Worm (Caenorhabditis elegans) whole organism, mixed stage, embryonic: Measurements from ENCODE around the gene gtl-2.

ENCODE experiments used
- M03D4.4 ChIP-seq: sonication (generic microtip); optimal IDR thresholded peaks from 2 replicates; lab custom pipeline; 2017; ENCODE audit warnings: mild to moderate bottlenecking, missing genetic modification characterization, missing compliant biosample characterization
- bed-3 ChIP-seq: fragments of 200-800 bp; sonication (Bioruptor generic); optimal IDR thresholded peaks from 3 replicates; lab custom pipeline; 2018; ENCODE audit warnings: mild to moderate bottlenecking, missing genetic modification characterization, moderate library complexity, missing compliant biosample characterization
- blmp-1 ChIP-seq: fragments of 150-350 bp; optimal IDR thresholded peaks from 2 replicates; lab custom pipeline; 2014; ENCODE audit warnings: missing biosample characterization, missing genetic modification characterization
- ceh-39 ChIP-seq: fragments of 150-350 bp; optimal IDR thresholded peaks from 2 replicates; lab custom pipeline; 2014; ENCODE audit warnings: missing biosample characterization, missing genetic modification characterization
- ceh-43 ChIP-seq: fragments of 200-800 bp; sonication (Bioruptor generic); optimal IDR thresholded peaks from 2 replicates; lab custom pipeline; 2018; ENCODE audit warnings: mild to moderate bottlenecking, missing genetic modification characterization, moderate library complexity, missing compliant biosample characterization
- ceh-83 ChIP-seq: fragments of 200-800 bp; sonication (Bioruptor generic); optimal IDR thresholded peaks from 2 replicates; lab custom pipeline; 2018; ENCODE audit warnings: mild to moderate bottlenecking, missing genetic modification characterization, missing compliant biosample characterization
- ces-1 ChIP-seq: fragments of 150-350 bp; optimal IDR thresholded peaks from 2 replicates; lab custom pipeline; 2014; ENCODE audit warnings: missing biosample characterization, missing genetic modification reagents, missing genetic modification characterization
- cnd-1 ChIP-seq: fragments of 200-800 bp; sonication (Bioruptor generic); optimal IDR thresholded peaks from 2 replicates; lab custom pipeline; 2018; ENCODE audit warnings: mild to moderate bottlenecking, missing genetic modification characterization, missing compliant biosample characterization
- drap-1 ChIP-seq: fragments of 200-800 bp; sonication (Bioruptor generic); optimal IDR thresholded peaks from 3 replicates; lab custom pipeline; 2018; ENCODE audit warnings: mild to moderate bottlenecking, missing genetic modification characterization, missing compliant biosample characterization
- elt-1 ChIP-seq: sonication (generic microtip); optimal IDR thresholded peaks from 2 replicates; lab custom pipeline; 2017; ENCODE audit warnings: missing genetic modification characterization, mild to moderate bottlenecking, missing compliant biosample characterization, antibody characterized with exemption, moderate library complexity, borderline replicate concordance; ENCODE audit not compliant: insufficient read depth
- elt-3 ChIP-seq: fragments of 150-350 bp; optimal IDR thresholded peaks from 2 replicates; lab custom pipeline; 2014; ENCODE audit warnings: missing biosample characterization, missing genetic modification characterization
- flh-1 ChIP-seq: fragments of 200-800 bp; sonication (Bioruptor generic); optimal IDR thresholded peaks from 2 replicates; lab custom pipeline; 2018; ENCODE audit warnings: mild to moderate bottlenecking, missing genetic modification characterization, moderate library complexity, missing compliant biosample characterization
- ham-2 ChIP-seq: fragments of 200-800 bp; sonication (Bioruptor generic); optimal IDR thresholded peaks from 2 replicates; lab custom pipeline; 2018; ENCODE audit warnings: mild to moderate bottlenecking, missing genetic modification characterization, missing compliant biosample characterization
- hlh-1 ChIP-seq: fragments of 150-350 bp; optimal IDR thresholded peaks from 2 replicates; lab custom pipeline; 2014; ENCODE audit warnings: missing biosample characterization, missing genetic modification reagents, missing genetic modification characterization
- lin-32 ChIP-seq: fragments of 200-800 bp; sonication (Bioruptor generic); optimal IDR thresholded peaks from 2 replicates; lab custom pipeline; 2018; ENCODE audit warnings: mild to moderate bottlenecking, missing genetic modification characterization, missing compliant biosample characterization
- lsy-2 ChIP-seq: fragments of 150-350 bp; optimal IDR thresholded peaks from 2 replicates; lab custom pipeline; 2014; ENCODE audit warnings: missing biosample characterization, missing genetic modification characterization
- mab-5 ChIP-seq: fragments of 150-350 bp; optimal IDR thresholded peaks from 2 replicates; lab custom pipeline; 2014; ENCODE audit warnings: missing biosample characterization, missing genetic modification characterization
- mep-1 ChIP-seq: fragments of 150-350 bp; optimal IDR thresholded peaks from 2 replicates; lab custom pipeline; 2017; ENCODE audit warnings: missing biosample characterization, missing genetic modification reagents, missing genetic modification characterization, inconsistent platforms
- mls-2 ChIP-seq: sonication (generic microtip); optimal IDR thresholded peaks from 2 replicates; lab custom pipeline; 2016; ENCODE audit warnings: mild to moderate bottlenecking, missing genetic modification characterization, moderate library complexity, missing compliant biosample characterization
- nhr-12 ChIP-seq: fragments of 150-350 bp; optimal IDR thresholded peaks from 2 replicates; lab custom pipeline; 2014; ENCODE audit warnings: missing biosample characterization, missing genetic modification characterization
- nhr-2 ChIP-seq: fragments of 150-350 bp; optimal IDR thresholded peaks from 2 replicates; lab custom pipeline; 2014; ENCODE audit warnings: missing biosample characterization, missing genetic modification characterization
- nhr-237 ChIP-seq: fragments of 150-350 bp; optimal IDR thresholded peaks from 2 replicates; lab custom pipeline; 2014; ENCODE audit warnings: missing biosample characterization, missing genetic modification characterization
- nhr-28 ChIP-seq: fragments of 150-350 bp; optimal IDR thresholded peaks from 2 replicates; lab custom pipeline; 2014; ENCODE audit warnings: missing biosample characterization, missing genetic modification characterization
- sem-2 ChIP-seq: fragments of 200-800 bp; sonication (Bioruptor generic); optimal IDR thresholded peaks from 2 replicates; lab custom pipeline; 2018; ENCODE audit warnings: mild to moderate bottlenecking, missing genetic modification characterization, missing compliant biosample characterization
- snpc-4 ChIP-seq: fragments of 150-350 bp; optimal IDR thresholded peaks from 2 replicates; lab custom pipeline; 2014; ENCODE audit warnings: missing biosample characterization, missing genetic modification characterization
- sptf-1 ChIP-seq: sonication (generic microtip); optimal IDR thresholded peaks from 2 replicates; lab custom pipeline; 2017; ENCODE audit warnings: mild to moderate bottlenecking, missing genetic modification characterization, moderate library complexity, missing compliant biosample characterization
- unc-120 ChIP-seq: sonication (generic microtip); optimal IDR thresholded peaks from 2 replicates; lab custom pipeline; 2017; ENCODE audit warnings: missing genetic modification characterization, missing compliant biosample characterization; ENCODE audit not compliant: poor library complexity, severe bottlenecking
- unc-39 ChIP-seq: fragments of 150-350 bp; optimal IDR thresholded peaks from 2 replicates; lab custom pipeline; 2014; ENCODE audit warnings: missing biosample characterization, missing genetic modification characterization
- unc-62 ChIP-seq: fragments of 150-350 bp; optimal IDR thresholded peaks from 2 replicates; lab custom pipeline; 2014; ENCODE audit warnings: missing biosample characterization, missing genetic modification reagents, missing genetic modification characterization
- ztf-11 ChIP-seq: fragments of 150-350 bp; optimal IDR thresholded peaks from 2 replicates; lab custom pipeline; 2014; ENCODE audit warnings: missing biosample characterization, missing genetic modification characterization

The gtl-2 gene

ce11 chrIV:11273151-11273550 is at the start of gene gtl-2:
Gene gtl-2 (plus strand): TSS chrIV:11273451.
- TF ChIP-seq blmp-1 (tag; lab: Kevin White, UChicago) (no peak), nhr-12 (tag; lab: Kevin White, UChicago) (no peak), hlh-1 (tag; lab: Kevin White, UChicago) (no peak), ceh-83 (GFP tag; lab: Kevin White, UChicago) (no peak), nhr-28 (tag; lab: Kevin White, UChicago) (no peak), snpc-4 (tag; lab: Kevin White, UChicago) (no peak), elt-1 (no peak), flh-1 (GFP tag; lab: Kevin White, UChicago) (no peak), nhr-237 (tag; lab: Kevin White, UChicago) (no peak), sem-2 (no peak), cnd-1 (tag; lab: Kevin White, UChicago) (no peak), mls-2 (tag; lab: Kevin White, UChicago) (no peak), ceh-39 (tag; lab: Kevin White, UChicago) (no peak), elt-3 (tag; lab: Kevin White, UChicago) (no peak), drap-1 (GFP tag; lab: Kevin White, UChicago) (no peak), unc-39 (no peak)

ce11 chrIV:11223878-11224277 is 49.4 kb upstream of the gtl-2 start, which contains the start of gene C29F4.3:
Gene C29F4.3 (minus strand): TSS chrIV:11223978.
- TF ChIP-seq lin-32 (GFP tag; lab: Kevin White, UChicago), result no peak
- no peak for TF ChIP-seq ceh-83 (GFP tag; lab: Kevin White, UChicago)
- no peak for TF ChIP-seq bed-3 (GFP tag; lab: Kevin White, UChicago)
- no peak for TF ChIP-seq nhr-2 (tag; lab: Kevin White, UChicago)
- TF ChIP-seq unc-62 (GFP tag; lab: Kevin White, UChicago), result no peak
- TF ChIP-seq mab-5 (tag; lab: Kevin White, UChicago), result no peak
- no peak for TF ChIP-seq nhr-237 (tag; lab: Kevin White, UChicago)
- TF ChIP-seq sptf-1 (tag; lab: Kevin White, UChicago), result no peak

DNA sequence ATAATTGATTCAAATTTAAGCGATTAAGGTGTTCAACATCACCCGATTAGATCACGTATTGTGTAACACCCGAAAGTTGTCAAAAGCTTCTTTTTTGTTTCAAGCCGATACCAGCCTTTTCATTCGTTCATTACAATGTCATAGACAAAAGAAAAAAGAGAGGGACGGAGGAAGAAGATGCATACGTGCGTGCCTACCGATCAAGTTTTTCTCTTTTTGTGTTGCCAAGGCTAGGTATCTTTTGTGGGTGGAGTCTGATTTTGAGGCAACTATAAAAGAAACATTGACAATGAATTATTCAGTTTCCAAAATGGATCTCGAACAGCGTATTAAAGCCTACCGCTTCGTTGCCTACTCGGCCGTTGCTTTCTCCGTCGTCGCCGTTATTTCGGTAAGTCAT is 48.0 kb upstream of the gtl-2 start, which contains the start of gene col-125:
Gene col-125 (plus strand): TSS at position 301 of the 400 bp plus-strand sequence.
- TF ChIP-seq mep-1 (tag; lab: Kevin White, UChicago), result no peak
- no peak for TF ChIP-seq unc-120 (tag; lab: Kevin White, UChicago)
- TF ChIP-seq lsy-2, result no peak
- no peak for TF ChIP-seq sptf-1 (tag; lab: Kevin White, UChicago)
- TF ChIP-seq bed-3 (GFP tag; lab: Kevin White, UChicago), result no peak
- no peak for TF ChIP-seq ceh-43 (GFP tag; lab: Kevin White, UChicago)
- TF ChIP-seq ham-2 (GFP tag; lab: Kevin White, UChicago), result no peak
- TF ChIP-seq nhr-12 (tag; lab: Kevin White, UChicago), result no peak
- no peak for TF ChIP-seq ztf-11 (tag; lab: Kevin White, UChicago)
- no peak for TF ChIP-seq flh-1 (GFP tag; lab: Kevin White, UChicago)

DNA sequence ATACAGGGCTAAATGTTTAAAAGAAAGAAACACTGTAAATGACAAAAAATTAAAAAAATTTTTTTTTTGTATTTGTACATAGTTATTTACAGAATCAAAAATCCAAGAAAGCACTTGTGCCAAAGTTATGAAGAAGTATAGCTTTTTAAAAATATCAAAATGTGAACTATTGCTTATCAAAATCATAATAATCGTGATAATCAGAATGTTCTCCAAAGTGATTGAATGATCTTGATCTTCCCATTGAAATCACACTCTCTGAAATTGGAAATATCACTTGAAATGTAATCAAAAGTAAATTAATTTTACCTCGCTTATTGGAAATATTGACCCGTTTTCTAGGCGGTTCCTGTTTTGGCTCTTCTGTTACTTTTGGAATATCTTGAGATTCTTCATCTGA is 46.7 kb upstream of the gtl-2 start:
- no peak for TF ChIP-seq snpc-4 (tag; lab: Kevin White, UChicago)
- no peak for TF ChIP-seq mab-5 (tag; lab: Kevin White, UChicago)
- TF ChIP-seq mls-2 (tag; lab: Kevin White, UChicago), result no peak
- no peak for TF ChIP-seq bed-3 (GFP tag; lab: Kevin White, UChicago)
- no peak for TF ChIP-seq sptf-1 (tag; lab: Kevin White, UChicago)
- no peak for TF ChIP-seq lsy-2
- TF ChIP-seq ceh-83 (GFP tag; lab: Kevin White, UChicago), result no peak
- TF ChIP-seq ham-2 (GFP tag; lab: Kevin White, UChicago), result no peak
- no peak for TF ChIP-seq mep-1 (tag; lab: Kevin White, UChicago)
- TF ChIP-seq blmp-1 (tag; lab: Kevin White, UChicago), result no peak
- TF ChIP-seq ces-1 (GFP tag; lab: Kevin White, UChicago), result no peak
- no peak for TF ChIP-seq M03D4.4 (tag; lab: Kevin White, UChicago)
- no peak for TF ChIP-seq elt-3 (tag; lab: Kevin White, UChicago)
- TF ChIP-seq unc-120 (tag; lab: Kevin White, UChicago), result no peak
- TF ChIP-seq cnd-1 (tag; lab: Kevin White, UChicago), result no peak
- TF ChIP-seq ztf-11 (tag; lab: Kevin White, UChicago), result no peak

DNA sequence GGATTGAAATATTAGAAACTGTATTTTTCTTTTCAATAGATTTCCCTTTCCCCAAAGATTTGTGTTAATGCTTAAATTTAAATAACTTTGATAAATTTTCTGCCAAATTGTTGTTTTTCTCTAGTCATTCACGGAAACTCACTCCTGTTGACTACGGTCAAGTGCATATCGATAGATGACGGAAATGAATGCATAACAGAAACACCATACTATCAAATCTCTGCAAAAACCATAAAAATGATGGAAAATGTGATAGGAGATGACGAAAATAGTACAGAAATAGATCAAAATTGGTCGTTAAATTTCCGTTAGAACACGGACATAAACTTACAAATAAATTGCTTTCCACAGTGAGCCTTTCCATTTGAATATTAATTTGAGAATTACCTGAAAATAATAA is 44.2 kb upstream of the gtl-2 start:
- no peak for TF ChIP-seq hlh-1 (tag; lab: Kevin White, UChicago)
- no peak for TF ChIP-seq unc-39
- no peak for TF ChIP-seq ceh-43 (GFP tag; lab: Kevin White, UChicago)
- TF ChIP-seq nhr-2 (tag; lab: Kevin White, UChicago), result no peak
- no peak for TF ChIP-seq bed-3 (GFP tag; lab: Kevin White, UChicago)
- TF ChIP-seq cnd-1 (tag; lab: Kevin White, UChicago), result no peak
- TF ChIP-seq elt-3 (tag; lab: Kevin White, UChicago), result no peak
- no peak for TF ChIP-seq unc-62 (GFP tag; lab: Kevin White, UChicago)
- TF ChIP-seq ham-2 (GFP tag; lab: Kevin White, UChicago), result no peak
- TF ChIP-seq ztf-11 (tag; lab: Kevin White, UChicago), result no peak
- TF ChIP-seq sem-2, result no peak
- TF ChIP-seq nhr-12 (tag; lab: Kevin White, UChicago), result no peak
- TF ChIP-seq M03D4.4 (tag; lab: Kevin White, UChicago), result no peak
- TF ChIP-seq mls-2 (tag; lab: Kevin White, UChicago), result no peak
- no peak for TF ChIP-seq ces-1 (GFP tag; lab: Kevin White, UChicago)
- TF ChIP-seq, all 35 proteins: peak for 0
